Fruit fly (Drosophila melanogaster) whole organism, embryonic: ENCODE results near the gene Tnpo.

Source experiments
- Bgb ChIP-seq: fragments of 200-800 bp; sonication (Bioruptor generic); IDR thresholded peaks from 2 replicates; pipeline ENCODE4 v1.3.6; 2022; ENCODE audit warnings: missing biosample characterization, missing genetic modification characterization; ENCODE audit not compliant: partially characterized antibody
- CG10321 ChIP-seq: fragments of 200-800 bp; sonication (Bioruptor generic); IDR thresholded peaks from 2 replicates; pipeline ENCODE4 v1.3.6; 2022; ENCODE audit warnings: missing biosample characterization, missing genetic modification characterization
- CG10979 ChIP-seq: fragments of 200-800 bp; sonication (Bioruptor generic); optimal IDR thresholded peaks from 2 replicates; lab custom pipeline; 2018; ENCODE audit warnings: missing biosample characterization, mild to moderate bottlenecking, missing genetic modification characterization, moderate library complexity
- CG14050 ChIP-seq: fragments of 200-800 bp; sonication (Bioruptor generic); IDR thresholded peaks from 3 replicates; pipeline ENCODE4 v1.3.6; 2022; ENCODE audit warnings: missing biosample characterization, missing genetic modification characterization
- CG14667 ChIP-seq: fragments of 200-800 bp; sonication (Bioruptor generic); IDR thresholded peaks from 2 replicates; pipeline ENCODE4 v1.3.6; 2022; ENCODE audit warnings: missing biosample characterization, missing genetic modification characterization
- CG1529 ChIP-seq: fragments of 200-800 bp; sonication (Bioruptor generic); optimal IDR thresholded peaks from 3 replicates; lab custom pipeline; 2018; ENCODE audit warnings: missing biosample characterization, missing genetic modification characterization
- CG16779 ChIP-seq: fragments of 200-800 bp; sonication (Bioruptor generic); IDR thresholded peaks from 2 replicates; pipeline ENCODE4 v1.3.6; 2022; ENCODE audit warnings: missing biosample characterization, missing genetic modification characterization
- CG17912 ChIP-seq: fragments of 200-800 bp; sonication (Bioruptor generic); optimal IDR thresholded peaks from 2 replicates; lab custom pipeline; 2018; ENCODE audit warnings: missing biosample characterization, mild to moderate bottlenecking, missing genetic modification characterization
- CG18476 ChIP-seq: fragments of 200-800 bp; sonication (Bioruptor generic); optimal IDR thresholded peaks from 2 replicates; lab custom pipeline; 2016; ENCODE audit warnings: missing biosample characterization, mild to moderate bottlenecking, missing genetic modification characterization
- CG2875 ChIP-seq: fragments of 200-800 bp; sonication (Bioruptor generic); optimal IDR thresholded peaks from 2 replicates; lab custom pipeline; 2017; ENCODE audit warnings: missing biosample characterization, mild to moderate bottlenecking, missing genetic modification characterization, missing genetic modification reagents
- CG30020 ChIP-seq: fragments of 200-800 bp; optimal IDR thresholded peaks from 2 replicates; lab custom pipeline; 2019; ENCODE audit warnings: missing biosample characterization, mild to moderate bottlenecking, missing genetic modification characterization, moderate library complexity
- CG31365 ChIP-seq: fragments of 200-800 bp; sonication (Bioruptor generic); optimal IDR thresholded peaks from 2 replicates; lab custom pipeline; 2018; ENCODE audit warnings: missing biosample characterization, mild to moderate bottlenecking, missing genetic modification characterization
- CG32767 ChIP-seq: fragments of 200-800 bp; sonication (Bioruptor generic); IDR thresholded peaks from 2 replicates; pipeline ENCODE4 v1.3.6; 2022; ENCODE audit warnings: missing biosample characterization, missing genetic modification characterization
- CG6854 ChIP-seq: fragments of 200-800 bp; sonication (Bioruptor generic); optimal IDR thresholded peaks from 3 replicates; lab custom pipeline; 2017; ENCODE audit warnings: missing biosample characterization, mild to moderate bottlenecking, missing genetic modification characterization
- CG7556 ChIP-seq: fragments of 200-800 bp; sonication (Bioruptor generic); optimal IDR thresholded peaks from 2 replicates; lab custom pipeline; 2017; ENCODE audit warnings: missing biosample characterization, mild to moderate bottlenecking, missing genetic modification characterization
- CG7928 ChIP-seq: fragments of 200-800 bp; sonication (Bioruptor generic); optimal IDR thresholded peaks from 2 replicates; lab custom pipeline; 2017; ENCODE audit warnings: missing biosample characterization, mild to moderate bottlenecking, missing genetic modification characterization
- CG8089 ChIP-seq: fragments of 200-800 bp; sonication (Bioruptor generic); optimal IDR thresholded peaks from 3 replicates; lab custom pipeline; 2016; ENCODE audit warnings: missing biosample characterization, missing genetic modification characterization
- CG8765 ChIP-seq: fragments of 200-800 bp; sonication (Bioruptor generic); IDR thresholded peaks from 2 replicates; pipeline ENCODE4 v1.3.6; 2022; ENCODE audit warnings: missing biosample characterization, missing genetic modification characterization
- CG9437 ChIP-seq: fragments of 200-800 bp; sonication (Bioruptor generic); optimal IDR thresholded peaks from 2 replicates; lab custom pipeline; 2018; ENCODE audit warnings: missing biosample characterization, mild to moderate bottlenecking, missing genetic modification characterization
- CG9876 ChIP-seq: fragments of 200-800 bp; sonication (Bioruptor generic); optimal IDR thresholded peaks from 2 replicates; lab custom pipeline; 2016; ENCODE audit warnings: missing biosample characterization, missing genetic modification characterization
- Dfd ChIP-seq, 2 experiments: fragments of >200 bp; optimal IDR thresholded peaks; 2 replicates each; lab custom pipeline; 2017; ENCODE audit warnings: missing biosample characterization in 2 of 2, missing genetic modification characterization in 2 of 2
- Dip3 ChIP-seq: fragments of 200-800 bp; sonication (Bioruptor generic); optimal IDR thresholded peaks from 3 replicates; lab custom pipeline; 2016; ENCODE audit warnings: missing biosample characterization, missing genetic modification characterization
- Dll ChIP-seq: fragments of 200-800 bp; sonication (Bioruptor generic); IDR thresholded peaks from 4 replicates; pipeline ENCODE4 v1.3.6; 2022; ENCODE audit warnings: missing biosample characterization, missing genetic modification characterization; ENCODE audit not compliant: partially characterized antibody
- E2f2 ChIP-seq: fragments of 200-800 bp; sonication (Bioruptor generic); IDR thresholded peaks from 2 replicates; pipeline ENCODE4 v1.3.6; 2022; ENCODE audit warnings: missing biosample characterization, missing genetic modification characterization
- Gsc ChIP-seq: fragments of 200-800 bp; sonication (Bioruptor generic); IDR thresholded peaks from 2 replicates; pipeline ENCODE4 v1.3.6; 2022; ENCODE audit warnings: missing biosample characterization, missing genetic modification characterization
- H2.0 ChIP-seq: fragments of 200-800 bp; sonication (Bioruptor generic); IDR thresholded peaks from 2 replicates; pipeline ENCODE4 v1.3.6; 2022; ENCODE audit warnings: missing biosample characterization, missing genetic modification characterization
- Myb ChIP-seq: fragments of 200-800 bp; sonication (Bioruptor generic); optimal IDR thresholded peaks from 2 replicates; lab custom pipeline; 2016; ENCODE audit warnings: missing biosample characterization, missing genetic modification characterization
- Neu2 ChIP-seq: fragments of 200-800 bp; sonication (Bioruptor generic); optimal IDR thresholded peaks from 3 replicates; lab custom pipeline; 2016; ENCODE audit warnings: missing biosample characterization, missing genetic modification characterization, borderline replicate concordance
- Opbp ChIP-seq: fragments of 200-800 bp; sonication (Bioruptor generic); IDR thresholded peaks from 3 replicates; pipeline ENCODE4 v1.3.6; 2022; ENCODE audit warnings: missing biosample characterization, missing genetic modification characterization; ENCODE audit not compliant: partially characterized antibody
- Pdp1 ChIP-seq, 2 experiments: fragments of 200-800 bp; sonication (Bioruptor generic); optimal IDR thresholded peaks; 3 replicates each; lab custom pipeline; 2016; ENCODE audit warnings: missing biosample characterization in 2 of 2, missing genetic modification characterization in 2 of 2, mild to moderate bottlenecking in 1 of 2, moderate library complexity in 1 of 2
- Sox100B ChIP-seq: fragments of 200-800 bp; sonication (Bioruptor generic); optimal IDR thresholded peaks from 3 replicates; lab custom pipeline; 2018; ENCODE audit warnings: missing biosample characterization, mild to moderate bottlenecking, missing genetic modification characterization
- Spps ChIP-seq: fragments of 200-800 bp; sonication (Bioruptor generic); optimal IDR thresholded peaks from 2 replicates; lab custom pipeline; 2018; ENCODE audit warnings: missing biosample characterization, mild to moderate bottlenecking, missing genetic modification characterization
- Trl ChIP-seq, 3 experiments: fragments of >200 bp in 2 of 3; fragments of 200-800 bp in 1 of 3; sonication (Bioruptor generic) in 1 of 3; optimal IDR thresholded peaks; 2 replicates in 1 of 3; 3 replicates in 2 of 3; lab custom pipeline; 2016 to 2017; ENCODE audit warnings: missing biosample characterization in 1 of 3, missing genetic modification characterization in 1 of 3
- chm ChIP-seq: fragments of 200-800 bp; sonication (Bioruptor generic); IDR thresholded peaks from 2 replicates; pipeline ENCODE4 v1.3.6; 2022; ENCODE audit warnings: missing biosample characterization, missing genetic modification characterization
- chn ChIP-seq: fragments of 200-800 bp; sonication (Bioruptor generic); optimal IDR thresholded peaks from 2 replicates; lab custom pipeline; 2016; ENCODE audit warnings: missing biosample characterization, missing genetic modification characterization
- dm ChIP-seq: fragments of 200-800 bp; sonication (Bioruptor generic); optimal IDR thresholded peaks from 3 replicates; lab custom pipeline; 2016; ENCODE audit warnings: missing biosample characterization, missing genetic modification characterization
- gcm ChIP-seq: fragments of 200-800 bp; sonication (Bioruptor generic); optimal IDR thresholded peaks from 2 replicates; lab custom pipeline; 2019; ENCODE audit warnings: missing biosample characterization, mild to moderate bottlenecking, missing genetic modification characterization, moderate library complexity
- grn ChIP-seq: fragments of 200-800 bp; sonication (Bioruptor generic); optimal IDR thresholded peaks from 3 replicates; lab custom pipeline; 2017; ENCODE audit warnings: missing biosample characterization, missing genetic modification characterization
- kni ChIP-seq: fragments of 200-800 bp; sonication (Bioruptor generic); optimal IDR thresholded peaks from 3 replicates; lab custom pipeline; 2017; ENCODE audit warnings: mild to moderate bottlenecking, missing biosample characterization, missing genetic modification reagents, missing genetic modification characterization
- maf-S ChIP-seq: fragments of 200-800 bp; sonication (Bioruptor generic); optimal IDR thresholded peaks from 2 replicates; lab custom pipeline; 2016; ENCODE audit warnings: missing biosample characterization, missing genetic modification characterization
- nerfin-1 ChIP-seq: fragments of 200-800 bp; sonication (Bioruptor generic); optimal IDR thresholded peaks from 3 replicates; lab custom pipeline; 2019; ENCODE audit warnings: missing biosample characterization, mild to moderate bottlenecking, missing genetic modification characterization, moderate library complexity
- oc ChIP-seq: fragments of 200-800 bp; sonication (Bioruptor generic); optimal IDR thresholded peaks from 2 replicates; lab custom pipeline; 2018; ENCODE audit warnings: missing biosample characterization, mild to moderate bottlenecking, missing genetic modification characterization, moderate library complexity
- run ChIP-seq: fragments of 200-800 bp; sonication (Bioruptor generic); optimal IDR thresholded peaks from 3 replicates; lab custom pipeline; 2018; ENCODE audit warnings: missing biosample characterization, mild to moderate bottlenecking, missing genetic modification characterization
- sc ChIP-seq, 3 experiments: fragments of >200 bp in 2 of 3; fragments of 200-800 bp in 1 of 3; sonication (Bioruptor generic) in 1 of 3; optimal IDR thresholded peaks; 2 replicates in 2 of 3; 3 replicates in 1 of 3; lab custom pipeline; 2017; ENCODE audit warnings: mild to moderate bottlenecking in 1 of 3, missing biosample characterization in 1 of 3, missing genetic modification characterization in 1 of 3, missing genetic modification reagents in 1 of 3
- scrt ChIP-seq: fragments of 200-800 bp; sonication (Bioruptor generic); optimal IDR thresholded peaks from 2 replicates; lab custom pipeline; 2018; ENCODE audit warnings: missing biosample characterization, mild to moderate bottlenecking, missing genetic modification characterization, moderate library complexity
- slou ChIP-seq: fragments of 200-800 bp; sonication (Bioruptor generic); optimal IDR thresholded peaks from 3 replicates; lab custom pipeline; 2016; ENCODE audit warnings: missing biosample characterization, missing genetic modification characterization
- stwl ChIP-seq: fragments of 200-800 bp; sonication (Bioruptor generic); optimal IDR thresholded peaks from 3 replicates; lab custom pipeline; 2018; ENCODE audit warnings: missing biosample characterization, mild to moderate bottlenecking, missing genetic modification characterization, moderate library complexity
- trh ChIP-seq: fragments of 200-800 bp; sonication (Bioruptor generic); optimal IDR thresholded peaks from 2 replicates; lab custom pipeline; 2016; ENCODE audit warnings: missing biosample characterization, missing genetic modification characterization
- wor ChIP-seq: fragments of 200-800 bp; sonication (Bioruptor generic); IDR thresholded peaks from 2 replicates; pipeline ENCODE4 v1.3.6; 2022; ENCODE audit warnings: missing biosample characterization, missing genetic modification characterization
- zen ChIP-seq: fragments of 200-800 bp; sonication (Bioruptor generic); optimal IDR thresholded peaks from 3 replicates; lab custom pipeline; 2018; ENCODE audit warnings: missing biosample characterization, mild to moderate bottlenecking, missing genetic modification characterization, moderate library complexity
- zfh2 ChIP-seq: fragments of 200-800 bp; sonication (Bioruptor generic); optimal IDR thresholded peaks from 2 replicates; lab custom pipeline; 2016; ENCODE audit warnings: missing biosample characterization, missing genetic modification characterization

Gene Tnpo

dm6 chr3L:6217806-6218205 lies 24.5 kb downstream of the Tnpo start, which contains the start of gene LanA (continued):
- TF ChIP-seq CG16779 (GFP tag; lab: Robert Waterston, UW) (no peak), CG10321 (GFP tag; lab: Robert Waterston, UW) (no peak), Myb (GFP tag; lab: Kevin White, UChicago) (no peak), zen (no peak), CG8765 (GFP tag; lab: Robert Waterston, UW) (no peak), Gsc (GFP tag; lab: Robert Waterston, UW) (no peak), chm (GFP tag; lab: Robert Waterston, UW) (peak; percentile 82), CG30020 (tag; lab: Kevin White, UChicago) (no peak), Dll (GFP tag; lab: Robert Waterston, UW) (no peak), trh (GFP tag; lab: Kevin White, UChicago) (no peak), gcm (no peak), CG31365 (tag; lab: Kevin White, UChicago) (no peak), CG7556 (GFP tag; lab: Kevin White, UChicago) (no peak), H2.0 (GFP tag; lab: Robert Waterston, UW) (no peak), Opbp (GFP tag; lab: Robert Waterston, UW) (0 out of 3 replicates have a peak, but pooled peaks have one; percentile 28), E2f2 (GFP tag; lab: Robert Waterston, UW) (no peak), Sox100B (GFP tag; lab: Kevin White, UChicago) (no peak), slou (GFP tag; lab: Kevin White, UChicago) (no peak), wor (GFP tag; lab: Robert Waterston, UW) (no peak), CG6854 (GFP tag; lab: Kevin White, UChicago) (no peak), Dfd (GFP tag; optimal IDR thresholded peaks at IDR 0.05; lab: Kevin White, UChicago) (no peak), stwl (tag; lab: Kevin White, UChicago) (peak; percentile 7), CG2875 (GFP tag; lab: Kevin White, UChicago) (no peak), Pdp1 (GFP tag; optimal IDR thresholded peaks at IDR 0.05; lab: Kevin White, UChicago) (no peak), grn (GFP tag; lab: Kevin White, UChicago) (no peak), CG14667 (GFP tag; lab: Robert Waterston, UW) (no peak), CG18476 (no peak), dm (GFP tag; lab: Kevin White, UChicago) (no peak), CG14050 (GFP tag; lab: Robert Waterston, UW) (no peak), kni (GFP tag; lab: Kevin White, UChicago) (no peak), scrt (GFP tag; lab: Kevin White, UChicago) (no peak), maf-S (GFP tag; lab: Kevin White, UChicago) (no peak), CG1529 (GFP tag; lab: Kevin White, UChicago) (no peak), CG9876 (GFP tag; lab: Kevin White, UChicago) (no peak), Trl (optimal IDR thresholded peaks at IDR 0.05; lab: Kevin White, UChicago) (no peak), Trl (GFP tag; optimal IDR thresholded peaks at IDR 0.05; lab: Kevin White, UChicago) (no peak), nerfin-1 (tag; lab: Kevin White, UChicago) (no peak), run (tag; lab: Kevin White, UChicago) (no peak), CG9437 (GFP tag; lab: Kevin White, UChicago) (no peak), CG10979 (tag; lab: Kevin White, UChicago) (no peak), oc (tag; lab: Kevin White, UChicago) (no peak), Dip3 (GFP tag; lab: Kevin White, UChicago) (no peak), Bgb (GFP tag; lab: Robert Waterston, UW) (peak; percentile 44; the same call in 1 of the 2 replicates), CG32767 (GFP tag; lab: Robert Waterston, UW) (0 out of 2 replicates have a peak, but pooled peaks have one; percentile 8), CG7928 (GFP tag; lab: Kevin White, UChicago) (no peak), CG17912 (peak; percentile 16), CG8089 (GFP tag; lab: Kevin White, UChicago) (no peak), Neu2 (GFP tag; lab: Kevin White, UChicago) (no peak), chn (GFP tag; lab: Kevin White, UChicago) (no peak), zfh2 (GFP tag; lab: Kevin White, UChicago) (no peak), sc (optimal IDR thresholded peaks at IDR 0.05; lab: Kevin White, UChicago) (no peak), sc (GFP tag; optimal IDR thresholded peaks at IDR 0.05; lab: Kevin White, UChicago) (no peak), Spps (tag; lab: Kevin White, UChicago) (no peak)
